Worm (Caenorhabditis elegans): Measurements from ENCODE around the gene madf-11.

madf-11 gene

DNA sequence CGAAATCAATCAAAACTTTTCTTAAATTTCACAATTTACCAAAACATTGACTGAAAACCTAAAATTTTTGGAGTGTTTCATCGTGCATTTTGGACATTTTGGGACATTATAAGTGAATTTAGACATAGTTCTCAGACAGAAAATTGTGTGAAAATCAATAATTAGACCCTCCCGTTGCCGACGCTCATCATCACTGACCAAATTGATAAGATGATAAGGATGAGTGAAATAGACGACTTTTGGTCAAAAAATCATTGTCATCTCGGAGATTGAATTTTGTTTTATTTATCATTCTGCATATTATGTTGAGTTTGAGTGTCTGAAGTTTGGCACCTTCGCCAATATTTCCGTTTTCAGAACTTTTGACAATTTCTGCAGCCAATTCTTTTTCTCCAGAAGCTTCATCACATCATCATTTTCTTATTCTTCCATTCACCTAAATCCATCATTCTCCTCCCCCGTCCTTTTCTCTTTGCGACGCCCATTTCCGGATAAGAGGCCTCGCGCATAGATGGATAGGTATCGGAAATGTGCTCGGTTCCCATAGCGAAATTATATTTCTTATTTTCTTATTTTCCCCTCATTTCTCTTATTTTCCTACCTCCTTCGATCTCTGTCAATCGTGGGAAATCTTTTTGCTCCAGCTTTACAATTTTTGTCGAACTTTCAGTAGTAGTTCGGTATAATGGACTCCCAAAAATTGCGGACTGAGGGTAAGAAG lies 8.5 kb upstream of the madf-11 start, which contains the start of gene bas-1:
TSS of gene bas-1 (plus strand) at position 671 of the 721 bp plus-strand sequence.
- TF ChIP-seq fos-1 (tag; optimal IDR thresholded peaks at IDR 0.05) (peak; percentile 53), mab-5 (tag; optimal IDR thresholded peaks at IDR 0.05) (no peak), lsy-2 (tag; optimal IDR thresholded peaks at IDR 0.05) (no peak), nhr-237 (tag; optimal IDR thresholded peaks at IDR 0.05) (no peak)

DNA sequence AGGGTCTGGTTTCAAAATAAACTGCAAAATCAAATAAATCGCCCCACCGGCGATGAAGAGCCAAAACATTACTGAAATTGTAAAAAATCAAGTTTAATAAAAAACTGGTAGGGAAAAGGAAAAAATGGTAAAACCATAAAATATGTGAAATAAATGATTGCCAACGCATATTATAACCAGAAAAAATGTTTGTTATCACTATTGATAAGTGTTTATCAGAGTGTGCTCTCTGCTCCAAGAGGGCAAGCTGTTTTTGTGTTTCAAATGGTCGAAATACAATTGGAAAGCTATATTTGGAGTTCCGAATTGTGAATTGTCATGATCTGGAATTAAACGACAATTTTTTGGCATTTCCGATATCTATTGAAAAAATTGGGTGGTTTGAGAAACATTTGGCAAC lies 7.0 kb upstream of the madf-11 start, which contains the start of gene C05D2.8:
TSS of gene C05D2.8 (minus strand) at position 71 of the 400 bp plus-strand sequence.
- TF ChIP-seq fos-1 (tag; optimal IDR thresholded peaks at IDR 0.05) (peak; percentile 69), ztf-1 (GFP tag; conservative IDR thresholded peaks at IDR 0.05) (no peak), peb-1 (tag; optimal IDR thresholded peaks at IDR 0.05) (no peak), nhr-6 (tag; optimal IDR thresholded peaks at IDR 0.05) (no peak), nhr-23 (tag; optimal IDR thresholded peaks at IDR 0.05) (no peak), crh-2 (tag; optimal IDR thresholded peaks at IDR 0.05) (peak; percentile 6)

DNA sequence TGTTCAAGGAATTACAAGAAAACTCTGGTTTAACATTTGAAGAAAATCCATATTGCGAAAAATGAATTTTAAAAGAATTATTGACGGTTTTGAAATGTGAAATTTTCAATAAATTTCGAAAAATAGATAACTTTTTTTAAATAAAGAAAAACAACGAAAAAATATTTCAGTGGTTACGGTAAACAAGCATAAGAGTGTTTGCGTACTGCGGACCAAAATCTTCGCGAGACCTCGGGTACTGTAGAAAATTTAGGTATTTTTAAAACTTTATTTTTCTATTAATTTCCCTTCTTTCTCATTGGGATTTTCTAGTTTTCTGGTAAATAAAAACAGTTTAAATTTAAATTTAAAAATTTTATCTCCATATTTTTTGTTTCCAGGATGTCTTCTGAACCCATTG lies 791 bp upstream of the madf-11 start, which contains the start of gene xnd-1:
TSS of gene xnd-1 (plus strand) at position 381 of the 400 bp plus-strand sequence.
- TF ChIP-seq nhr-12 (tag; optimal IDR thresholded peaks at IDR 0.05) = no peak
- TF ChIP-seq ztf-4 (tag; optimal IDR thresholded peaks at IDR 0.05) = no peak
- no peak for TF ChIP-seq ama-1 (optimal IDR thresholded peaks at IDR 0.05)

DNA sequence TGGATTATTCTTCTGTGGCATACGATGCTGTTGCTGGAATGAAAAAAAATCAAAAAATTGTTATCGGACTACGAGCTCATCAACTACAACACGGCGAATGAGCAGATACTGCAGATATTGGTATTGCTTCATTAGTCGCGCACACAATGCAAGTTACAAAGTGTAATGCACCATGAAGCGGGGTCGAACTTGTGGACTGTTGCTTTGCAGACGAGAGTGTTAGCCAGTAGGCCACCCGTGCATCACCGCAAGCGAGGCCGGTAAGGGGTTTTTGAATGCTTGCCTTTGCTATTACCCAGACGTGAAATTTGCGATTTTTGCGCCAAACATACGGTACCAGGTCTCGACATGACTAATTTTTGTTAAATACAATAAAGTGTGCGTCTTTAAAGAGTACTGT lies 1.3 kb downstream of the madf-11 start:
- TF ChIP-seq unc-39 (tag; optimal IDR thresholded peaks at IDR 0.05) (no peak), sma-3 (GFP tag; optimal IDR thresholded peaks at IDR 0.05) (peak; percentile 76), ceh-16 (tag; optimal IDR thresholded peaks at IDR 0.05) (peak; percentile 25), egl-27 (tag; optimal IDR thresholded peaks at IDR 0.05) (peak; percentile 58), nhr-25 (tag; optimal IDR thresholded peaks at IDR 0.05) (peak; percentile 63), unc-55 (GFP tag; optimal IDR thresholded peaks at IDR 0.05) (peak; percentile 20), nhr-237 (tag; optimal IDR thresholded peaks at IDR 0.05) (no peak), lsy-2 (tag; optimal IDR thresholded peaks at IDR 0.05) (peak; percentile 13 to 72), crh-2 (tag; optimal IDR thresholded peaks at IDR 0.05) (peak; percentile 59), ama-1 (optimal IDR thresholded peaks at IDR 0.05) (no peak), aly-2 (tag; optimal IDR thresholded peaks at IDR 0.05) (no peak), sma-9 (GFP tag; optimal IDR thresholded peaks at IDR 0.05) (peak; percentile 73), sma-9 (tag; optimal IDR thresholded peaks at IDR 0.05) (no peak), skn-1 (tag; optimal IDR thresholded peaks at IDR 0.05) (no peak), unc-62 (GFP tag; optimal IDR thresholded peaks at IDR 0.05) (no peak), snpc-4 (tag; optimal IDR thresholded peaks at IDR 0.05) (no peak), ztf-1 (GFP tag; conservative IDR thresholded peaks at IDR 0.05) (no peak), nhr-11 (tag; optimal IDR thresholded peaks at IDR 0.05) (no peak), blmp-1 (tag; optimal IDR thresholded peaks at IDR 0.05; ENCODE audit: insufficient read depth) (no peak), dmd-4 (tag; optimal IDR thresholded peaks at IDR 0.05) (no peak), zag-1 (tag; optimal IDR thresholded peaks at IDR 0.05) (no peak), elt-3 (tag; optimal IDR thresholded peaks at IDR 0.05) (no peak), C34F6.9 (tag; optimal IDR thresholded peaks at IDR 0.05) (peak; percentile 63), F13H6.1 (tag; optimal IDR thresholded peaks at IDR 0.05) (peak; percentile 65), gmeb-1 (tag; optimal IDR thresholded peaks at IDR 0.05) (peak; percentile 62), lin-39 (tag; optimal IDR thresholded peaks at IDR 0.05) (no peak), ZK546.5 (tag; optimal IDR thresholded peaks at IDR 0.05) (no peak), nhr-21 (tag; optimal IDR thresholded peaks at IDR 0.05) (peak; percentile 70), lin-11 (tag; optimal IDR thresholded peaks at IDR 0.05) (no peak), sem-4 (tag; optimal IDR thresholded peaks at IDR 0.05) (peak; percentile 22), ceh-82 (tag; optimal IDR thresholded peaks at IDR 0.05) (no peak), nhr-77 (tag; optimal IDR thresholded peaks at IDR 0.05) (no peak), nhr-23 (tag; optimal IDR thresholded peaks at IDR 0.05) (no peak), ztf-11 (tag; optimal IDR thresholded peaks at IDR 0.05) (no peak), nhr-129 (tag; optimal IDR thresholded peaks at IDR 0.05) (peak; percentile 87), fos-1 (tag; optimal IDR thresholded peaks at IDR 0.05) (peak; percentile 64), ztf-4 (tag; optimal IDR thresholded peaks at IDR 0.05) (peak; percentile 51), nhr-12 (tag; optimal IDR thresholded peaks at IDR 0.05) (no peak), lin-13 (GFP tag; optimal IDR thresholded peaks at IDR 0.05) (peak; percentile 74)

Data from whole organism, L2 larva.